Worm (Caenorhabditis elegans): ENCODE results near the gene sft-1.

ce11 chrIII:3100124-3100523 is 13.7 kb downstream of the sft-1 start:
- no peak for TF ChIP-seq tbx-11 (GFP tag; IDR thresholded peaks at IDR 0.05)
- TF ChIP-seq ama-1 (optimal IDR thresholded peaks at IDR 0.05): no peak
- no peak for TF ChIP-seq sea-1 (GFP tag; conservative IDR thresholded peaks at IDR 0.05)
- no peak for TF ChIP-seq F13C5.2 (tag; optimal IDR thresholded peaks at IDR 0.05)

Measured in whole organism, early embryonic.